Fruit fly (Drosophila melanogaster) S2 (cell line): ENCODE results near the gene CG5810.

Source experiments
- CG8478 ChIP-seq: fragments of >200 bp; optimal IDR thresholded peaks from 2 replicates; lab custom pipeline; 2018
- CTCF ChIP-seq, 2 experiments: fragments of >200 bp; optimal IDR thresholded peaks; 2 replicates each; lab custom pipeline; 2018

Gene CG5810

dm6 chr3R:21163318-21163828 lies at the start of gene CG5810:
CG5810 (plus strand) TSS chr3R:21163778.
- TF ChIP-seq CTCF (optimal IDR thresholded peaks at IDR 0.05; lab: Kevin White, UChicago): no peak
- TF ChIP-seq CG8478 (lab: Kevin White, UChicago): no peak

dm6 chr3R:21116057-21116456 lies 47.5 kb upstream of the CG5810 start, which contains the start of gene ppan:
ppan (plus strand) TSS chr3R:21116254.
- TF ChIP-seq CTCF (optimal IDR thresholded peaks at IDR 0.05; lab: Kevin White, UChicago): no peak

- TF ChIP-seq CG8478 (lab: Kevin White, UChicago) (no peak), CTCF (optimal IDR thresholded peaks at IDR 0.05; lab: Kevin White, UChicago) (no peak)
Measured at dm6 chr3R:21118784-21119183, 44.8 kb upstream of the CG5810 start, which contains the start of gene Bdbt. Bdbt (minus strand) TSS chr3R:21118856.

- TF ChIP-seq CG8478 (lab: Kevin White, UChicago): no peak
- TF ChIP-seq CTCF (optimal IDR thresholded peaks at IDR 0.05; lab: Kevin White, UChicago): no peak
Measured at dm6 chr3R:21124225-21124624, 39.4 kb upstream of the CG5810 start.

dm6 chr3R:21126673-21127284 lies 36.8 kb upstream of the CG5810 start:
- TF ChIP-seq CTCF (optimal IDR thresholded peaks at IDR 0.05; lab: Kevin White, UChicago) (peak in 1 of 2 experiments; percentile 37), CG8478 (lab: Kevin White, UChicago) (no peak)

- TF ChIP-seq CG8478 (lab: Kevin White, UChicago) (no peak), CTCF (optimal IDR thresholded peaks at IDR 0.05; lab: Kevin White, UChicago) (peak in 1 of 2 experiments; percentile 7)
Measured at dm6 chr3R:21127352-21127985, 36.1 kb upstream of the CG5810 start, which contains the start of the genes slmb and CG5793. slmb (minus strand) TSS chr3R:21127485. CG5793 (plus strand) TSS chr3R:21127573.

dm6 chr3R:21129617-21130016 lies 34.0 kb upstream of the CG5810 start, which contains the start of gene Obp93a:
Obp93a (minus strand) TSS chr3R:21129717.
- no peak for TF ChIP-seq CG8478 (lab: Kevin White, UChicago)
- no peak for TF ChIP-seq CTCF (optimal IDR thresholded peaks at IDR 0.05; lab: Kevin White, UChicago)

- TF ChIP-seq CG8478 (lab: Kevin White, UChicago) (no peak), CTCF (optimal IDR thresholded peaks at IDR 0.05; lab: Kevin White, UChicago) (no peak)
Measured at dm6 chr3R:21130050-21130449, 33.5 kb upstream of the CG5810 start, which contains the start of gene Ice2. Ice2 (plus strand) TSS chr3R:21130216.

- TF ChIP-seq CTCF (optimal IDR thresholded peaks at IDR 0.05; lab: Kevin White, UChicago) (no peak), CG8478 (lab: Kevin White, UChicago) (no peak)
Measured at dm6 chr3R:21133517-21133916, 30.1 kb upstream of the CG5810 start, which contains the start of gene Trm7-34. Trm7-34 (minus strand) TSS chr3R:21133881.

dm6 chr3R:21133951-21134350 lies 29.6 kb upstream of the CG5810 start, which contains the start of gene Usp8:
Usp8 (plus strand) TSS chr3R:21134262.
- TF ChIP-seq CTCF (optimal IDR thresholded peaks at IDR 0.05; lab: Kevin White, UChicago): no peak
- TF ChIP-seq CG8478 (lab: Kevin White, UChicago): no peak

dm6 chr3R:21138220-21138754 lies 25.3 kb upstream of the CG5810 start, which contains the start of gene meigo:
meigo (plus strand) TSS chr3R:21138270.
- no peak for TF ChIP-seq CG8478 (lab: Kevin White, UChicago)
- no peak for TF ChIP-seq CTCF (optimal IDR thresholded peaks at IDR 0.05; lab: Kevin White, UChicago)

dm6 chr3R:21140458-21140857 lies 23.1 kb upstream of the CG5810 start, which contains the start of gene SNF4Agamma:
SNF4Agamma (plus strand) TSS chr3R:21140739.
- no peak for TF ChIP-seq CTCF (optimal IDR thresholded peaks at IDR 0.05; lab: Kevin White, UChicago)
- TF ChIP-seq CG8478 (lab: Kevin White, UChicago): no peak

- no peak for TF ChIP-seq CTCF (optimal IDR thresholded peaks at IDR 0.05; lab: Kevin White, UChicago)
- no peak for TF ChIP-seq CG8478 (lab: Kevin White, UChicago)
Measured at dm6 chr3R:21141341-21141740, 22.2 kb upstream of the CG5810 start.

- TF ChIP-seq CG8478 (lab: Kevin White, UChicago) (no peak), CTCF (optimal IDR thresholded peaks at IDR 0.05; lab: Kevin White, UChicago) (no peak)
Measured at dm6 chr3R:21150090-21150489, 13.5 kb upstream of the CG5810 start.
